Worm (Caenorhabditis elegans) whole organism, mixed stage, embryonic: ENCODE results near the gene nas-38.

Experiments used
- M03D4.4 ChIP-seq: sonication (generic microtip); optimal IDR thresholded peaks from 2 replicates; lab custom pipeline; 2017; ENCODE audit warnings: mild to moderate bottlenecking, missing genetic modification characterization, missing compliant biosample characterization
- bed-3 ChIP-seq: fragments of 200-800 bp; sonication (Bioruptor generic); optimal IDR thresholded peaks from 3 replicates; lab custom pipeline; 2018; ENCODE audit warnings: mild to moderate bottlenecking, missing genetic modification characterization, moderate library complexity, missing compliant biosample characterization
- blmp-1 ChIP-seq: fragments of 150-350 bp; optimal IDR thresholded peaks from 2 replicates; lab custom pipeline; 2014; ENCODE audit warnings: missing biosample characterization, missing genetic modification characterization
- ceh-39 ChIP-seq: fragments of 150-350 bp; optimal IDR thresholded peaks from 2 replicates; lab custom pipeline; 2014; ENCODE audit warnings: missing biosample characterization, missing genetic modification characterization
- ceh-43 ChIP-seq: fragments of 200-800 bp; sonication (Bioruptor generic); optimal IDR thresholded peaks from 2 replicates; lab custom pipeline; 2018; ENCODE audit warnings: mild to moderate bottlenecking, missing genetic modification characterization, moderate library complexity, missing compliant biosample characterization
- ceh-83 ChIP-seq: fragments of 200-800 bp; sonication (Bioruptor generic); optimal IDR thresholded peaks from 2 replicates; lab custom pipeline; 2018; ENCODE audit warnings: mild to moderate bottlenecking, missing genetic modification characterization, missing compliant biosample characterization
- ces-1 ChIP-seq: fragments of 150-350 bp; optimal IDR thresholded peaks from 2 replicates; lab custom pipeline; 2014; ENCODE audit warnings: missing biosample characterization, missing genetic modification reagents, missing genetic modification characterization
- cnd-1 ChIP-seq: fragments of 200-800 bp; sonication (Bioruptor generic); optimal IDR thresholded peaks from 2 replicates; lab custom pipeline; 2018; ENCODE audit warnings: mild to moderate bottlenecking, missing genetic modification characterization, missing compliant biosample characterization
- drap-1 ChIP-seq: fragments of 200-800 bp; sonication (Bioruptor generic); optimal IDR thresholded peaks from 3 replicates; lab custom pipeline; 2018; ENCODE audit warnings: mild to moderate bottlenecking, missing genetic modification characterization, missing compliant biosample characterization
- elt-1 ChIP-seq: sonication (generic microtip); optimal IDR thresholded peaks from 2 replicates; lab custom pipeline; 2017; ENCODE audit warnings: missing genetic modification characterization, mild to moderate bottlenecking, missing compliant biosample characterization, antibody characterized with exemption, moderate library complexity, borderline replicate concordance; ENCODE audit not compliant: insufficient read depth
- elt-3 ChIP-seq: fragments of 150-350 bp; optimal IDR thresholded peaks from 2 replicates; lab custom pipeline; 2014; ENCODE audit warnings: missing biosample characterization, missing genetic modification characterization
- flh-1 ChIP-seq: fragments of 200-800 bp; sonication (Bioruptor generic); optimal IDR thresholded peaks from 2 replicates; lab custom pipeline; 2018; ENCODE audit warnings: mild to moderate bottlenecking, missing genetic modification characterization, moderate library complexity, missing compliant biosample characterization
- ham-2 ChIP-seq: fragments of 200-800 bp; sonication (Bioruptor generic); optimal IDR thresholded peaks from 2 replicates; lab custom pipeline; 2018; ENCODE audit warnings: mild to moderate bottlenecking, missing genetic modification characterization, missing compliant biosample characterization
- hlh-1 ChIP-seq: fragments of 150-350 bp; optimal IDR thresholded peaks from 2 replicates; lab custom pipeline; 2014; ENCODE audit warnings: missing biosample characterization, missing genetic modification reagents, missing genetic modification characterization
- lin-13 ChIP-seq: fragments of 150-350 bp; optimal IDR thresholded peaks from 2 replicates; lab custom pipeline; 2014; ENCODE audit warnings: missing biosample characterization, missing genetic modification characterization
- lin-32 ChIP-seq: fragments of 200-800 bp; sonication (Bioruptor generic); optimal IDR thresholded peaks from 2 replicates; lab custom pipeline; 2018; ENCODE audit warnings: mild to moderate bottlenecking, missing genetic modification characterization, missing compliant biosample characterization
- lsy-2 ChIP-seq: fragments of 150-350 bp; optimal IDR thresholded peaks from 2 replicates; lab custom pipeline; 2014; ENCODE audit warnings: missing biosample characterization, missing genetic modification characterization
- mab-5 ChIP-seq: fragments of 150-350 bp; optimal IDR thresholded peaks from 2 replicates; lab custom pipeline; 2014; ENCODE audit warnings: missing biosample characterization, missing genetic modification characterization
- mep-1 ChIP-seq: fragments of 150-350 bp; optimal IDR thresholded peaks from 2 replicates; lab custom pipeline; 2017; ENCODE audit warnings: missing biosample characterization, missing genetic modification reagents, missing genetic modification characterization, inconsistent platforms
- mls-2 ChIP-seq: sonication (generic microtip); optimal IDR thresholded peaks from 2 replicates; lab custom pipeline; 2016; ENCODE audit warnings: mild to moderate bottlenecking, missing genetic modification characterization, moderate library complexity, missing compliant biosample characterization
- nhr-12 ChIP-seq: fragments of 150-350 bp; optimal IDR thresholded peaks from 2 replicates; lab custom pipeline; 2014; ENCODE audit warnings: missing biosample characterization, missing genetic modification characterization
- nhr-2 ChIP-seq: fragments of 150-350 bp; optimal IDR thresholded peaks from 2 replicates; lab custom pipeline; 2014; ENCODE audit warnings: missing biosample characterization, missing genetic modification characterization
- nhr-237 ChIP-seq: fragments of 150-350 bp; optimal IDR thresholded peaks from 2 replicates; lab custom pipeline; 2014; ENCODE audit warnings: missing biosample characterization, missing genetic modification characterization
- nhr-28 ChIP-seq: fragments of 150-350 bp; optimal IDR thresholded peaks from 2 replicates; lab custom pipeline; 2014; ENCODE audit warnings: missing biosample characterization, missing genetic modification characterization
- nhr-76 ChIP-seq: sonication (generic microtip); optimal IDR thresholded peaks from 2 replicates; lab custom pipeline; 2017; ENCODE audit warnings: missing biosample characterization, missing genetic modification characterization
- pha-4 ChIP-seq: fragments of 150-350 bp; optimal IDR thresholded peaks from 2 replicates; lab custom pipeline; 2018; ENCODE audit warnings: missing biosample characterization, missing genetic modification reagents, missing genetic modification characterization
- sem-2 ChIP-seq: fragments of 200-800 bp; sonication (Bioruptor generic); optimal IDR thresholded peaks from 2 replicates; lab custom pipeline; 2018; ENCODE audit warnings: mild to moderate bottlenecking, missing genetic modification characterization, missing compliant biosample characterization
- snpc-4 ChIP-seq: fragments of 150-350 bp; optimal IDR thresholded peaks from 2 replicates; lab custom pipeline; 2014; ENCODE audit warnings: missing biosample characterization, missing genetic modification characterization
- sptf-1 ChIP-seq: sonication (generic microtip); optimal IDR thresholded peaks from 2 replicates; lab custom pipeline; 2017; ENCODE audit warnings: mild to moderate bottlenecking, missing genetic modification characterization, moderate library complexity, missing compliant biosample characterization
- tbx-8 ChIP-seq: fragments of 200-800 bp; sonication (Bioruptor generic); optimal IDR thresholded peaks from 2 replicates; lab custom pipeline; 2018; ENCODE audit warnings: mild to moderate bottlenecking, missing genetic modification characterization, moderate library complexity, missing compliant biosample characterization
- unc-120 ChIP-seq: sonication (generic microtip); optimal IDR thresholded peaks from 2 replicates; lab custom pipeline; 2017; ENCODE audit warnings: missing genetic modification characterization, missing compliant biosample characterization; ENCODE audit not compliant: poor library complexity, severe bottlenecking
- unc-39 ChIP-seq: fragments of 150-350 bp; optimal IDR thresholded peaks from 2 replicates; lab custom pipeline; 2014; ENCODE audit warnings: missing biosample characterization, missing genetic modification characterization
- unc-62 ChIP-seq: fragments of 150-350 bp; optimal IDR thresholded peaks from 2 replicates; lab custom pipeline; 2014; ENCODE audit warnings: missing biosample characterization, missing genetic modification reagents, missing genetic modification characterization
- zip-8 ChIP-seq: fragments of 150-350 bp; optimal IDR thresholded peaks from 2 replicates; lab custom pipeline; 2014; ENCODE audit warnings: missing biosample characterization, missing genetic modification characterization
- ztf-11 ChIP-seq: fragments of 150-350 bp; optimal IDR thresholded peaks from 2 replicates; lab custom pipeline; 2014; ENCODE audit warnings: missing biosample characterization, missing genetic modification characterization

nas-38 gene

ce11 chrX:535728-536127 lies 22.2 kb upstream of the nas-38 start, which contains the start of gene F28C10.3:
Gene F28C10.3 (minus strand): TSS chrX:535828.
- TF ChIP-seq flh-1 (GFP tag; lab: Kevin White, UChicago) (no peak), elt-3 (no peak), lin-13 (tag; lab: Kevin White, UChicago) (peak; percentile 31), nhr-237 (tag; lab: Kevin White, UChicago) (peak; percentile 58), unc-62 (GFP tag; lab: Kevin White, UChicago) (peak; percentile 82), snpc-4 (tag; lab: Kevin White, UChicago) (no peak), elt-1 (tag; lab: Kevin White, UChicago) (no peak), sem-2 (no peak), blmp-1 (tag; lab: Kevin White, UChicago) (no peak), nhr-28 (tag; lab: Kevin White, UChicago) (no peak), nhr-12 (tag; lab: Kevin White, UChicago) (no peak), nhr-76 (tag; lab: Kevin White, UChicago) (no peak), ceh-43 (GFP tag; lab: Kevin White, UChicago) (peak; percentile 15), mls-2 (tag; lab: Kevin White, UChicago) (peak; percentile 37), unc-120 (tag; lab: Kevin White, UChicago) (peak; percentile 62), unc-39 (tag; lab: Kevin White, UChicago) (no peak), ceh-83 (GFP tag; lab: Kevin White, UChicago) (no peak), mab-5 (no peak), mep-1 (tag; lab: Kevin White, UChicago) (peak; percentile 42), cnd-1 (peak; percentile 23), drap-1 (GFP tag; lab: Kevin White, UChicago) (no peak), zip-8 (tag; lab: Kevin White, UChicago) (no peak), lin-32 (GFP tag; lab: Kevin White, UChicago) (no peak), sptf-1 (tag; lab: Kevin White, UChicago) (peak; percentile 18), ces-1 (GFP tag; lab: Kevin White, UChicago) (peak; percentile 71), pha-4 (peak; percentile 49), ceh-39 (tag; lab: Kevin White, UChicago) (peak; percentile 86), lsy-2 (tag; lab: Kevin White, UChicago) (peak; percentile 45), ztf-11 (tag; lab: Kevin White, UChicago) (no peak), M03D4.4 (no peak), tbx-8 (GFP tag; lab: Kevin White, UChicago) (no peak), ham-2 (peak; percentile 19), nhr-2 (tag; lab: Kevin White, UChicago) (peak; percentile 16), hlh-1 (tag; lab: Kevin White, UChicago) (peak; percentile 11), bed-3 (no peak)
- TF ChIP-seq, all 35 proteins: peak for 16

DNA sequence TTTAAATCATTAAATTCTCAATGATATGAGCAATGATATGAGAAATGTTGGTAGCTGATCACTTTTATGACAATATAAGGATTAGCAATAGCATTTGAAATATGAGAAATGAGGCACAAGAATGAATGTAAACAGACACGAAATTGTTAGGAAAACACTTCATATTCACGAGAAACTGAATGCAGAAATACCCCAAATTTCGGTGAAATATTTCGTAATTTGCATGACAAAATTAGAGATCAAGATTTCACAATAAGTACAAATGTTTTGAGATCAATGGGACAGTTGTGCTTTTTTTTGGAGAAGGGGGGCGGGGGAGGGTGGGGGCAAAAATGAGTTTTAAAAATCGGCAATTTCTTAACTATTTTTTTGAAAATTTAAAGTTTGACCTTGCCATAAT lies 21.6 kb upstream of the nas-38 start:
- TF ChIP-seq snpc-4 (tag; lab: Kevin White, UChicago) (no peak), lin-13 (tag; lab: Kevin White, UChicago) (no peak), nhr-76 (tag; lab: Kevin White, UChicago) (no peak), M03D4.4 (no peak), elt-1 (tag; lab: Kevin White, UChicago) (no peak), hlh-1 (tag; lab: Kevin White, UChicago) (no peak), pha-4 (no peak), lin-32 (GFP tag; lab: Kevin White, UChicago) (no peak), elt-3 (no peak), ztf-11 (tag; lab: Kevin White, UChicago) (no peak), nhr-28 (tag; lab: Kevin White, UChicago) (no peak)
- TF ChIP-seq, all 35 proteins: peak for 0

DNA sequence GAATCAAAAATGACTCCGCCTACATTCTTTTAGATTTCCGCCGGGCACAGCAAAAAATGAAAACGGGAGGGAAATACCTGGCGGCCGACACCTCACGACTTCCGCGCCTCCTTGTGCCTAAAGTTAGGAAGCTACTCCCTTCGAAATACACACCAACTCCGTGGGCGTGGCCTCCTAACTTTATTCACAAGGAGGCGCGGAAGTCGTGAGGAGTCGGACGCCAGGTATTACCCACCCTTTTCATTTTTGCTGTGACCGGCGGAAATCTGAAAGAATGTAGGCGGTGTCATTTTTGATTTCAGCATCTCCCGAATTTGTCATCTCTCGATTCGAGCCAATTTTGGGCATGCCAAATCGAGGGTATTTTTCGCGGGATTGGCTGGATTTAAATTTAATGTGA lies 19.9 kb upstream of the nas-38 start:
- TF ChIP-seq unc-120 (tag; lab: Kevin White, UChicago), result no peak
- TF ChIP-seq nhr-12 (tag; lab: Kevin White, UChicago), result no peak
- TF ChIP-seq lin-32 (GFP tag; lab: Kevin White, UChicago), result no peak
- no peak for TF ChIP-seq ham-2
- no peak for TF ChIP-seq mab-5
- no peak for TF ChIP-seq tbx-8 (GFP tag; lab: Kevin White, UChicago)
- TF ChIP-seq elt-3, result no peak
- no peak for TF ChIP-seq ztf-11 (tag; lab: Kevin White, UChicago)
- no peak for TF ChIP-seq drap-1 (GFP tag; lab: Kevin White, UChicago)
- TF ChIP-seq nhr-237 (tag; lab: Kevin White, UChicago), result no peak
- no peak for TF ChIP-seq hlh-1 (tag; lab: Kevin White, UChicago)
